Fruit fly (Drosophila melanogaster): ENCODE data around the gene CG31055.

Gene CG31055

DNA sequence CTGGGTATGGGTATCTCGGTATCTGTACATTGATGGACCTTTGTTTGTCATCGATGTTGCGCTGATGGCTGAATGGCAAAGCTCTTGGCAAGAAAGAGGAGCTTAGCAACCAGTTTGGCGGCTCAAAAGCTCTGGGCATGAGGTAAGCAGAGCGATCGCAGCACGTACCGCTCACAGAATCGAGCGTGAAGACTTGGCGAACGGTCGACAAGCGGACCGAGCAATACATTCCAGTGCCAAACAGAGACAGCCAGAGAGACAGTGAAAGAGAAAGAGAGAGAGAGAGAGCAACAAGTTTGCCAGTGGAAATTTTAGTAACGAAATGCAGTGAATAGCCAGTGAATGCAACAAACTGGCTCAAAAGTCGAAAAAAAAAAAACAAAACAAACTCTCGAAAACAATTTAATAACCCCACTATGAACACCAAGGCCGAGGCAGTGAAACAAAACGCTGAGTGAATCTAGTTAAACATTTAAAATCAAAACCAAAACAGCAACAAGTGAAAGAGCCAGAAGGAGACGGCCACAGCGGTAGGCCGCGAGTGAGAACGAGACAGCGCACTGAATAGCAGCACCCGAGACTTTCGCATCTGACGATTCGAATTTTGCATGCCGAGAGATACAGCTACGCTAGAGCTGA is 48.6 kb upstream of the CG31055 start, which contains the start of gene Ets98B (continued):
- TF ChIP-seq Fer2 (tag; optimal IDR thresholded peaks at IDR 0.05) (no peak), ro (GFP tag; IDR thresholded peaks at IDR 0.05) (no peak), inv (GFP tag; IDR thresholded peaks at IDR 0.05; ENCODE audit: partially characterized antibody) (no peak), CG16779 (GFP tag; IDR thresholded peaks at IDR 0.05) (no peak), Dad (GFP tag; optimal IDR thresholded peaks at IDR 0.05) (no peak), CG15696 (tag; optimal IDR thresholded peaks at IDR 0.05) (no peak), chinmo (GFP tag; IDR thresholded peaks at IDR 0.05; ENCODE audit: partially characterized antibody) (peak; percentile 70; the same call in 1 of the 4 replicates), CG12942 (GFP tag; optimal IDR thresholded peaks at IDR 0.05) (no peak), Gsc (GFP tag; IDR thresholded peaks at IDR 0.05) (no peak), CG4854 (GFP tag; optimal IDR thresholded peaks at IDR 0.05) (no peak), ap (GFP tag; IDR thresholded peaks at IDR 0.05) (no peak), ttk (GFP tag; IDR thresholded peaks at IDR 0.05) (peak; percentile 19; the same call in 1 of the 2 replicates), z (GFP tag; IDR thresholded peaks at IDR 0.05) (no peak), CkIIα-i1 (GFP tag; IDR thresholded peaks at IDR 0.05) (no peak), Med (GFP tag) (peak; percentile 7), Dek (tag; optimal IDR thresholded peaks at IDR 0.05) (no peak), CG8290 (GFP tag; optimal IDR thresholded peaks at IDR 0.05) (no peak), CG8290 (tag; optimal IDR thresholded peaks at IDR 0.05) (peak in 1 of 2 experiments; percentile 22), Xbp1 (GFP tag; optimal IDR thresholded peaks at IDR 0.05) (no peak), CG15269 (tag; optimal IDR thresholded peaks at IDR 0.05) (no peak), CG30020 (tag; optimal IDR thresholded peaks at IDR 0.05) (no peak), CG1832 (GFP tag; optimal IDR thresholded peaks at IDR 0.05) (peak; percentile 47), Trl (optimal IDR thresholded peaks at IDR 0.05) (peak; percentile 31 to 58), Trl (GFP tag; optimal IDR thresholded peaks at IDR 0.05) (no peak), Myb (GFP tag; optimal IDR thresholded peaks at IDR 0.05) (no peak), ase (GFP tag; IDR thresholded peaks at IDR 0.05) (0 out of 3 replicates have a peak, but pooled peaks have one; percentile 20), CG3163 (GFP tag; optimal IDR thresholded peaks at IDR 0.05) (no peak), cg (GFP tag; optimal IDR thresholded peaks at IDR 0.05) (no peak), CG12155 (GFP tag; optimal IDR thresholded peaks at IDR 0.05) (no peak), CG6689 (GFP tag; IDR thresholded peaks at IDR 0.05) (no peak), nerfin-1 (tag; optimal IDR thresholded peaks at IDR 0.05) (no peak), oc (tag; optimal IDR thresholded peaks at IDR 0.05) (peak; percentile 52), CG8765 (GFP tag; IDR thresholded peaks at IDR 0.05) (no peak), CG3281 (GFP tag; optimal IDR thresholded peaks at IDR 0.05) (no peak), MBD-R2 (GFP tag; IDR thresholded peaks at IDR 0.05) (no peak; the same call in 1 of the 2 replicates), slbo (GFP tag; IDR thresholded peaks at IDR 0.05) (0 out of 2 replicates have a peak, but pooled peaks have one; percentile 5), Dll (GFP tag; IDR thresholded peaks at IDR 0.05; ENCODE audit: partially characterized antibody) (no peak), CG13894 (tag; optimal IDR thresholded peaks at IDR 0.05) (no peak), CG12391 (tag; optimal IDR thresholded peaks at IDR 0.05) (no peak), HLH4C (GFP tag; IDR thresholded peaks at IDR 0.05; ENCODE audit: partially characterized antibody) (no peak), wor (GFP tag; IDR thresholded peaks at IDR 0.05) (no peak), amos (GFP tag; IDR thresholded peaks at IDR 0.05; ENCODE audit: partially characterized antibody) (no peak; the same call in 1 of the 2 replicates), fru (optimal IDR thresholded peaks at IDR 0.05) (no peak), gce (GFP tag; IDR thresholded peaks at IDR 0.05) (no peak), CG4404 (GFP tag; IDR thresholded peaks at IDR 0.05) (no peak), Jarid2 (GFP tag; optimal IDR thresholded peaks at IDR 0.05) (peak; percentile 18), CG17829 (tag; optimal IDR thresholded peaks at IDR 0.05) (no peak), CG32532 (GFP tag; IDR thresholded peaks at IDR 0.05) (no peak)
